Fruit fly (Drosophila melanogaster) whole organism, embryonic: Measurements from ENCODE around the gene Sbds.

ENCODE experiments used
- Blimp-1 ChIP-seq: fragments of 200-800 bp; sonication (Bioruptor generic); optimal IDR thresholded peaks from 3 replicates; lab custom pipeline; 2018; ENCODE audit warnings: missing biosample characterization, missing genetic modification characterization, mild to moderate bottlenecking, moderate library complexity, missing genetic modification reagents
- CG10209 ChIP-seq: fragments of 200-800 bp; sonication (Bioruptor generic); optimal IDR thresholded peaks from 3 replicates; lab custom pipeline; 2017; ENCODE audit warnings: missing biosample characterization, mild to moderate bottlenecking, missing genetic modification characterization, missing genetic modification reagents
- CG1024 ChIP-seq: fragments of 200-800 bp; sonication (Bioruptor generic); IDR thresholded peaks from 2 replicates; pipeline ENCODE4 v1.3.6; 2022; ENCODE audit warnings: missing biosample characterization, missing genetic modification characterization
- CG10959 ChIP-seq: fragments of 200-800 bp; sonication (Bioruptor generic); IDR thresholded peaks from 2 replicates; pipeline ENCODE4 v1.3.6; 2022; ENCODE audit warnings: missing biosample characterization, missing genetic modification characterization
- CG12219 ChIP-seq: fragments of 200-800 bp; sonication (Bioruptor generic); optimal IDR thresholded peaks from 3 replicates; lab custom pipeline; 2018; ENCODE audit warnings: missing biosample characterization, mild to moderate bottlenecking, missing genetic modification characterization
- CG13123 ChIP-seq: fragments of 200-800 bp; sonication (Bioruptor generic); optimal IDR thresholded peaks from 2 replicates; lab custom pipeline; 2016; ENCODE audit warnings: missing biosample characterization, missing genetic modification characterization
- CG14860 ChIP-seq: fragments of 200-800 bp; sonication (Bioruptor generic); IDR thresholded peaks from 3 replicates; pipeline ENCODE4 v1.3.6; 2022; ENCODE audit warnings: missing biosample characterization, missing genetic modification characterization; ENCODE audit not compliant: partially characterized antibody
- CG15269 ChIP-seq: fragments of 200-800 bp; sonication (Bioruptor generic); optimal IDR thresholded peaks from 2 replicates; lab custom pipeline; 2018; ENCODE audit warnings: missing biosample characterization, mild to moderate bottlenecking, missing genetic modification characterization, moderate library complexity
- CG1529 ChIP-seq: fragments of 200-800 bp; sonication (Bioruptor generic); optimal IDR thresholded peaks from 3 replicates; lab custom pipeline; 2018; ENCODE audit warnings: missing biosample characterization, missing genetic modification characterization
- CG1602 ChIP-seq: fragments of 200-800 bp; sonication (Bioruptor generic); optimal IDR thresholded peaks from 3 replicates; lab custom pipeline; 2016; ENCODE audit warnings: missing biosample characterization, missing genetic modification characterization
- CG16813 ChIP-seq: fragments of 200-800 bp; sonication (Bioruptor generic); IDR thresholded peaks from 3 replicates; pipeline ENCODE4 v1.3.6; 2022; ENCODE audit warnings: missing biosample characterization, missing genetic modification characterization; ENCODE audit not compliant: partially characterized antibody
- CG16863 ChIP-seq: fragments of 200-800 bp; sonication (Bioruptor generic); optimal IDR thresholded peaks from 3 replicates; lab custom pipeline; 2016; ENCODE audit warnings: missing biosample characterization, missing genetic modification characterization
- CG17568 ChIP-seq: fragments of 200-800 bp; sonication (Bioruptor generic); optimal IDR thresholded peaks from 2 replicates; lab custom pipeline; 2018; ENCODE audit warnings: missing biosample characterization, mild to moderate bottlenecking, missing genetic modification characterization, moderate library complexity
- CG17612 ChIP-seq: fragments of 200-800 bp; sonication (Bioruptor generic); IDR thresholded peaks from 2 replicates; pipeline ENCODE4 v1.3.6; 2022; ENCODE audit warnings: missing biosample characterization, missing genetic modification characterization
- CG18619 ChIP-seq: fragments of 200-800 bp; sonication (Bioruptor generic); optimal IDR thresholded peaks from 3 replicates; lab custom pipeline; 2017; ENCODE audit warnings: missing biosample characterization, mild to moderate bottlenecking, missing genetic modification characterization
- CG31441 ChIP-seq: fragments of 200-800 bp; sonication (Bioruptor generic); IDR thresholded peaks from 2 replicates; pipeline ENCODE4 v1.3.6; 2022; ENCODE audit warnings: missing biosample characterization, missing genetic modification characterization
- CG33557 ChIP-seq: fragments of 200-800 bp; sonication (Bioruptor generic); optimal IDR thresholded peaks from 2 replicates; lab custom pipeline; 2019; ENCODE audit warnings: missing biosample characterization, mild to moderate bottlenecking, missing genetic modification characterization, moderate library complexity
- CG4707 ChIP-seq: fragments of 200-800 bp; sonication (Bioruptor generic); optimal IDR thresholded peaks from 2 replicates; lab custom pipeline; 2018; ENCODE audit warnings: missing biosample characterization, mild to moderate bottlenecking, missing genetic modification characterization, moderate library complexity
- CG5245 ChIP-seq: fragments of 200-800 bp; sonication (Bioruptor generic); optimal IDR thresholded peaks from 3 replicates; lab custom pipeline; 2016; ENCODE audit warnings: missing biosample characterization, missing genetic modification characterization
- CG6683 ChIP-seq: fragments of 200-800 bp; sonication (Bioruptor generic); optimal IDR thresholded peaks from 2 replicates; lab custom pipeline; 2017; ENCODE audit warnings: missing biosample characterization, mild to moderate bottlenecking, missing genetic modification characterization, missing genetic modification reagents
- CG7372 ChIP-seq: fragments of 200-800 bp; sonication (Bioruptor generic); IDR thresholded peaks from 2 replicates; pipeline ENCODE4 v1.3.6; 2022; ENCODE audit warnings: missing biosample characterization, missing genetic modification characterization
- Dbx ChIP-seq: fragments of 200-800 bp; sonication (Bioruptor generic); IDR thresholded peaks from 3 replicates; pipeline ENCODE4 v1.3.6; 2022; ENCODE audit warnings: missing biosample characterization, missing genetic modification characterization
- Dek ChIP-seq: fragments of 200-800 bp; sonication (Bioruptor generic); optimal IDR thresholded peaks from 3 replicates; lab custom pipeline; 2019; ENCODE audit warnings: missing biosample characterization, mild to moderate bottlenecking, missing genetic modification characterization, moderate library complexity
- Dip2 ChIP-seq: fragments of 200-800 bp; sonication (Bioruptor generic); IDR thresholded peaks from 2 replicates; pipeline ENCODE4 v1.3.6; 2022; ENCODE audit warnings: missing biosample characterization, missing genetic modification characterization
- Dll ChIP-seq: fragments of 200-800 bp; sonication (Bioruptor generic); IDR thresholded peaks from 4 replicates; pipeline ENCODE4 v1.3.6; 2022; ENCODE audit warnings: missing biosample characterization, missing genetic modification characterization; ENCODE audit not compliant: partially characterized antibody
- H15 ChIP-seq: fragments of 200-800 bp; sonication (Bioruptor generic); IDR thresholded peaks from 3 replicates; pipeline ENCODE4 v1.3.6; 2022; ENCODE audit warnings: missing biosample characterization, missing genetic modification characterization
- HLH4C ChIP-seq: fragments of 200-800 bp; sonication (Bioruptor generic); IDR thresholded peaks from 3 replicates; pipeline ENCODE4 v1.3.6; 2022; ENCODE audit warnings: missing biosample characterization, missing genetic modification characterization; ENCODE audit not compliant: partially characterized antibody
- Lim3 ChIP-seq: fragments of 200-800 bp; sonication (Bioruptor generic); IDR thresholded peaks from 2 replicates; pipeline ENCODE4 v1.3.6; 2022; ENCODE audit warnings: missing biosample characterization, missing genetic modification characterization
- Lpt ChIP-seq: fragments of >200 bp; optimal IDR thresholded peaks from 2 replicates; lab custom pipeline; 2018; ENCODE audit warnings: missing biosample characterization, missing genetic modification characterization
- Neu2 ChIP-seq: fragments of 200-800 bp; sonication (Bioruptor generic); optimal IDR thresholded peaks from 3 replicates; lab custom pipeline; 2016; ENCODE audit warnings: missing biosample characterization, missing genetic modification characterization, borderline replicate concordance
- Nf-YB ChIP-seq: fragments of 200-800 bp; sonication (Bioruptor generic); optimal IDR thresholded peaks from 3 replicates; lab custom pipeline; 2019; ENCODE audit warnings: missing biosample characterization, mild to moderate bottlenecking, missing genetic modification characterization, moderate library complexity
- Oli ChIP-seq: fragments of 200-800 bp; sonication (Bioruptor generic); optimal IDR thresholded peaks from 2 replicates; lab custom pipeline; 2018; ENCODE audit warnings: missing biosample characterization, mild to moderate bottlenecking, missing genetic modification characterization, moderate library complexity
- Poxn ChIP-seq: fragments of 200-800 bp; sonication (Bioruptor generic); IDR thresholded peaks from 2 replicates; pipeline ENCODE4 v1.3.6; 2022; ENCODE audit warnings: missing biosample characterization, missing genetic modification characterization
- Trl ChIP-seq, 3 experiments: fragments of >200 bp in 2 of 3; fragments of 200-800 bp in 1 of 3; sonication (Bioruptor generic) in 1 of 3; optimal IDR thresholded peaks; 2 replicates in 1 of 3; 3 replicates in 2 of 3; lab custom pipeline; 2016 to 2017; ENCODE audit warnings: missing biosample characterization in 1 of 3, missing genetic modification characterization in 1 of 3
- al ChIP-seq: fragments of 200-800 bp; sonication (Bioruptor generic); IDR thresholded peaks from 2 replicates; pipeline ENCODE4 v1.3.6; 2022; ENCODE audit warnings: missing biosample characterization, missing genetic modification characterization
- cwo ChIP-seq: fragments of 200-800 bp; sonication (Bioruptor generic); optimal IDR thresholded peaks from 3 replicates; lab custom pipeline; 2017; ENCODE audit warnings: missing biosample characterization, missing genetic modification characterization, mild to moderate bottlenecking, moderate library complexity, missing genetic modification reagents
- danr ChIP-seq: fragments of 200-800 bp; sonication (Bioruptor generic); IDR thresholded peaks from 2 replicates; pipeline ENCODE4 v1.3.6; 2022; ENCODE audit warnings: missing biosample characterization, missing genetic modification characterization
- en ChIP-seq: fragments of 200-800 bp; sonication (Bioruptor generic); optimal IDR thresholded peaks from 2 replicates; lab custom pipeline; 2016; ENCODE audit warnings: missing biosample characterization, missing genetic modification characterization
- fu2 ChIP-seq: fragments of 200-800 bp; sonication (Bioruptor generic); optimal IDR thresholded peaks from 2 replicates; lab custom pipeline; 2016; ENCODE audit warnings: missing biosample characterization, missing genetic modification characterization
- gfzf ChIP-seq: fragments of 200-800 bp; sonication (Bioruptor generic); optimal IDR thresholded peaks from 2 replicates; lab custom pipeline; 2016; ENCODE audit warnings: missing biosample characterization, mild to moderate bottlenecking, missing genetic modification characterization, moderate library complexity
- gro ChIP-seq: fragments of 200-800 bp; sonication (Bioruptor generic); optimal IDR thresholded peaks from 2 replicates; lab custom pipeline; 2016; ENCODE audit warnings: missing biosample characterization, missing genetic modification characterization
- gt ChIP-seq: fragments of 200-800 bp; sonication (Bioruptor generic); IDR thresholded peaks from 2 replicates; pipeline ENCODE4 v1.3.6; 2022; ENCODE audit warnings: missing biosample characterization, missing genetic modification characterization
- hth ChIP-seq: fragments of >200 bp; optimal IDR thresholded peaks from 2 replicates; lab custom pipeline; 2017; ENCODE audit warnings: inconsistent platforms
- onecut ChIP-seq: fragments of 200-800 bp; sonication (Bioruptor generic); IDR thresholded peaks from 2 replicates; pipeline ENCODE4 v1.3.6; 2022; ENCODE audit warnings: missing biosample characterization, missing genetic modification characterization
- peb ChIP-seq: fragments of 200-800 bp; sonication (Bioruptor generic); IDR thresholded peaks from 2 replicates; pipeline ENCODE4 v1.3.6; 2022; ENCODE audit warnings: missing biosample characterization, missing genetic modification characterization
- sr ChIP-seq: fragments of 200-800 bp; sonication (Bioruptor generic); IDR thresholded peaks from 3 replicates; pipeline ENCODE4 v1.3.6; 2022; ENCODE audit warnings: missing biosample characterization, missing genetic modification characterization
- tna ChIP-seq: fragments of 200-800 bp; sonication (Bioruptor generic); IDR thresholded peaks from 2 replicates; pipeline ENCODE4 v1.3.6; 2022; ENCODE audit warnings: missing biosample characterization, missing genetic modification characterization; ENCODE audit not compliant: partially characterized antibody
- tup ChIP-seq: fragments of 200-800 bp; sonication (Bioruptor generic); optimal IDR thresholded peaks from 2 replicates; lab custom pipeline; 2016; ENCODE audit warnings: missing biosample characterization, mild to moderate bottlenecking, missing genetic modification characterization, moderate library complexity
- twi ChIP-seq: fragments of 200-800 bp; optimal IDR thresholded peaks from 2 replicates; lab custom pipeline; 2019; ENCODE audit warnings: missing biosample characterization, mild to moderate bottlenecking, missing genetic modification characterization, moderate library complexity
- z ChIP-seq: fragments of 200-800 bp; sonication (Bioruptor generic); IDR thresholded peaks from 3 replicates; pipeline ENCODE4 v1.3.6; 2022; ENCODE audit warnings: missing biosample characterization, missing genetic modification characterization

The Sbds gene

DNA sequence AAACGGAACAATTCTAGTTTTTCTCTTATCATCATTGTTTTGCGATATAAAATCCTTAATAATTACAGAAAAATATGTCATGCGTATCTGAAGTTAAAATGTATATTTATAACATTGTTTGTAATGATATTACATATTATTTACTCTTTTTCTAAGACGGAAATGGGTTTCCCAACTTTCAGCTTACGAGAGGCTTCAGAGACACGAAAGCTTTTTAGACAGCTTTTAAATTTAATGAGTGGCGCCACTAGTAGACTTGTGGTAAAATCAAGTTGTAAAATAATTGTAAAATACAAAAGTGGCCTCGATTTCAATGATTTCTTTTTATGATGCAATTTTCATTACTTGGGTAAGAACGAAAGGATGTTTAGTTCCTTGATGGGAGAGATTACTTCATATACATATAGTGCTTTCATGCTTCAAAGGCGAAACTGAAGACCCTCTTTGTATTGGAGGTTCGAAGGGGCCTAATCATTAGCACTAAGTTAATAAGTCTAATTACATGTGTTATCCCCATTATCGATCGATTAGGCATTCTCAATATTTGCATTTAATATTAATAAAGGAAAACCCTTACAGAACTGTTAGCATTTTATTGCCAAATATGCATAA is 43.6 kb upstream of the Sbds start (continued):
- TF ChIP-seq CG17568 (GFP tag; lab: Kevin White, UChicago) = peak; percentile 92
- TF ChIP-seq tup (GFP tag; lab: Kevin White, UChicago) = no peak
- TF ChIP-seq CG18619 = peak; percentile 90
- peak; percentile 70 for TF ChIP-seq cwo (GFP tag; lab: Kevin White, UChicago)
- TF ChIP-seq Poxn (GFP tag; lab: Robert Waterston, UW) = peak; percentile 60
- TF ChIP-seq onecut = peak; percentile 81
- TF ChIP-seq CG7372 (GFP tag; lab: Robert Waterston, UW) = peak; percentile 79
- TF ChIP-seq HLH4C (GFP tag; lab: Robert Waterston, UW) = no peak
- no peak for TF ChIP-seq hth
- TF ChIP-seq Oli (tag; lab: Kevin White, UChicago) = peak; percentile 64
- TF ChIP-seq CG6683 (GFP tag; lab: Kevin White, UChicago) = peak; percentile 79
- TF ChIP-seq CG15269 (tag; lab: Kevin White, UChicago) = peak; percentile 79
- peak; percentile 82 for TF ChIP-seq CG4707 (GFP tag; lab: Kevin White, UChicago)
- TF ChIP-seq CG12219 (GFP tag; lab: Kevin White, UChicago) = peak; percentile 74
- no peak for TF ChIP-seq tna (GFP tag; lab: Robert Waterston, UW)
- peak; percentile 64 for TF ChIP-seq CG31441 (GFP tag; lab: Robert Waterston, UW)
- peak; percentile 31; the same call in 1 of the 2 replicates for TF ChIP-seq peb (GFP tag; lab: Robert Waterston, UW)
- TF ChIP-seq Trl (optimal IDR thresholded peaks at IDR 0.05; lab: Kevin White, UChicago) = no peak
- peak; percentile 96 for TF ChIP-seq Trl (GFP tag; optimal IDR thresholded peaks at IDR 0.05; lab: Kevin White, UChicago)
- no peak for TF ChIP-seq Lim3 (GFP tag; lab: Robert Waterston, UW)
- no peak for TF ChIP-seq Dip2 (GFP tag; lab: Robert Waterston, UW)
- peak; percentile 82 for TF ChIP-seq al (GFP tag; lab: Robert Waterston, UW)
- TF ChIP-seq danr (GFP tag; lab: Robert Waterston, UW) = peak; percentile 75
- TF ChIP-seq CG16813 = no peak
- peak; percentile 88 for TF ChIP-seq Dbx
- peak; percentile 88 for TF ChIP-seq Dek
- peak; percentile 8 for TF ChIP-seq CG33557 (GFP tag; lab: Kevin White, UChicago)
- peak; percentile 68 for TF ChIP-seq CG13123 (GFP tag; lab: Kevin White, UChicago)
- TF ChIP-seq Blimp-1 (GFP tag; lab: Kevin White, UChicago) = peak; percentile 65
- peak; percentile 94 for TF ChIP-seq gro (GFP tag; lab: Kevin White, UChicago)
- TF ChIP-seq CG5245 = peak; percentile 81
- peak; percentile 58 for TF ChIP-seq CG16863 (GFP tag; lab: Kevin White, UChicago)
- peak; percentile 84 for TF ChIP-seq sr (GFP tag; lab: Robert Waterston, UW)
- no peak for TF ChIP-seq Lpt
- no peak for TF ChIP-seq z (GFP tag; lab: Robert Waterston, UW)
- peak; percentile 70 for TF ChIP-seq CG1529 (GFP tag; lab: Kevin White, UChicago)
- peak; percentile 51 for TF ChIP-seq CG1602 (GFP tag; lab: Kevin White, UChicago)
- no peak for TF ChIP-seq Neu2 (GFP tag; lab: Kevin White, UChicago)
- TF ChIP-seq CG14860 (GFP tag; lab: Robert Waterston, UW) = no peak
- peak; percentile 28; the same call in 1 of the 2 replicates for TF ChIP-seq gt (GFP tag; lab: Robert Waterston, UW)
- TF ChIP-seq twi (tag; lab: Kevin White, UChicago) = no peak
- TF ChIP-seq CG17612 (GFP tag; lab: Robert Waterston, UW) = peak; percentile 79
- no peak for TF ChIP-seq Dll (GFP tag; lab: Robert Waterston, UW)
- peak; percentile 81 for TF ChIP-seq en
- TF ChIP-seq Nf-YB (GFP tag; lab: Kevin White, UChicago) = peak; percentile 42
- peak; percentile 53 for TF ChIP-seq fu2 (GFP tag; lab: Kevin White, UChicago)
- peak; percentile 89 for TF ChIP-seq H15 (GFP tag; lab: Robert Waterston, UW)
- TF ChIP-seq CG1024 (GFP tag; lab: Robert Waterston, UW) = peak; percentile 80
- TF ChIP-seq CG10209 = peak; percentile 85
- no peak for TF ChIP-seq CG10959 (GFP tag; lab: Robert Waterston, UW)
- no peak for TF ChIP-seq gfzf (GFP tag; lab: Kevin White, UChicago)
